Worm (Caenorhabditis elegans) whole organism, L2 larva: ENCODE data around the gene djr-1.2.

Source experiments
- C34F6.9 ChIP-seq: fragments of 150-350 bp; optimal IDR thresholded peaks from 2 replicates; lab custom pipeline; 2014; ENCODE audit warnings: missing biosample characterization, missing genetic modification characterization
- F13H6.1 ChIP-seq: sonication (generic microtip); optimal IDR thresholded peaks from 2 replicates; lab custom pipeline; 2016; ENCODE audit warnings: missing genetic modification characterization, missing compliant biosample characterization
- R02D3.7 ChIP-seq: fragments of 150-350 bp; optimal IDR thresholded peaks from 2 replicates; lab custom pipeline; 2014; ENCODE audit warnings: missing biosample characterization, missing genetic modification characterization
- ZK546.5 ChIP-seq: sonication (generic microtip); optimal IDR thresholded peaks from 2 replicates; lab custom pipeline; 2017; ENCODE audit warnings: missing biosample characterization, missing genetic modification characterization
- alr-1 ChIP-seq: fragments of 150-350 bp; optimal IDR thresholded peaks from 2 replicates; lab custom pipeline; 2014; ENCODE audit warnings: missing biosample characterization, missing genetic modification characterization
- ama-1 ChIP-seq: fragments of 150-350 bp; optimal IDR thresholded peaks from 2 replicates; lab custom pipeline; 2018; ENCODE audit warnings: inconsistent platforms
- blmp-1 ChIP-seq: sonication (generic microtip); optimal IDR thresholded peaks from 2 replicates; lab custom pipeline; 2017; ENCODE audit warnings: missing genetic modification characterization, mild to moderate bottlenecking, missing compliant biosample characterization, antibody characterized with exemption, moderate library complexity; ENCODE audit not compliant: insufficient read depth
- ceh-16 ChIP-seq: fragments of 150-350 bp; optimal IDR thresholded peaks from 2 replicates; lab custom pipeline; 2014; ENCODE audit warnings: missing biosample characterization, missing genetic modification characterization
- ceh-82 ChIP-seq: fragments of 150-350 bp; optimal IDR thresholded peaks from 2 replicates; lab custom pipeline; 2014; ENCODE audit warnings: missing biosample characterization, missing genetic modification characterization
- crh-2 ChIP-seq: sonication (generic microtip); optimal IDR thresholded peaks from 2 replicates; lab custom pipeline; 2017; ENCODE audit warnings: missing biosample characterization, missing genetic modification characterization
- dmd-4 ChIP-seq: sonication (generic microtip); optimal IDR thresholded peaks from 2 replicates; lab custom pipeline; 2017; ENCODE audit warnings: missing biosample characterization, missing genetic modification characterization
- egl-27 ChIP-seq: sonication (generic microtip); optimal IDR thresholded peaks from 3 replicates; lab custom pipeline; 2017; ENCODE audit warnings: missing biosample characterization, missing genetic modification reagents, missing genetic modification characterization
- elt-1 ChIP-seq: fragments of 150-350 bp; optimal IDR thresholded peaks from 2 replicates; lab custom pipeline; 2014; ENCODE audit warnings: missing biosample characterization, missing genetic modification characterization
- elt-3 ChIP-seq: sonication (generic microtip); optimal IDR thresholded peaks from 2 replicates; lab custom pipeline; 2017; ENCODE audit warnings: missing biosample characterization, missing genetic modification characterization
- fos-1 ChIP-seq: fragments of 150-350 bp; optimal IDR thresholded peaks from 2 replicates; lab custom pipeline; 2014; ENCODE audit warnings: missing biosample characterization, missing genetic modification characterization
- gmeb-1 ChIP-seq: fragments of 150-350 bp; optimal IDR thresholded peaks from 2 replicates; lab custom pipeline; 2014; ENCODE audit warnings: missing biosample characterization, missing genetic modification characterization
- lin-11 ChIP-seq: fragments of 150-350 bp; sonication (generic microtip); optimal IDR thresholded peaks from 2 replicates; lab custom pipeline; 2014; ENCODE audit warnings: missing biosample characterization, missing genetic modification characterization, inconsistent platforms, mixed read lengths
- lin-13 ChIP-seq: fragments of 150-350 bp; optimal IDR thresholded peaks from 2 replicates; lab custom pipeline; 2014; ENCODE audit warnings: missing biosample characterization, missing genetic modification reagents, missing genetic modification characterization
- lin-39 ChIP-seq: fragments of 150-350 bp; optimal IDR thresholded peaks from 2 replicates; lab custom pipeline; 2014; ENCODE audit warnings: missing biosample characterization, missing genetic modification reagents, missing genetic modification characterization
- mab-5 ChIP-seq: fragments of 150-350 bp; optimal IDR thresholded peaks from 2 replicates; lab custom pipeline; 2014; ENCODE audit warnings: missing biosample characterization, missing genetic modification characterization
- mbf-1 ChIP-seq: sonication (generic microtip); optimal IDR thresholded peaks from 2 replicates; lab custom pipeline; 2017; ENCODE audit warnings: missing biosample characterization, missing genetic modification characterization
- nhr-10 ChIP-seq: sonication (generic microtip); optimal IDR thresholded peaks from 2 replicates; lab custom pipeline; 2017; ENCODE audit warnings: missing biosample characterization, missing genetic modification characterization
- nhr-11 ChIP-seq: fragments of 150-350 bp; optimal IDR thresholded peaks from 2 replicates; lab custom pipeline; 2014; ENCODE audit warnings: missing biosample characterization, missing genetic modification characterization
- nhr-12 ChIP-seq: fragments of 150-350 bp; optimal IDR thresholded peaks from 2 replicates; lab custom pipeline; 2014; ENCODE audit warnings: missing biosample characterization, missing genetic modification characterization
- nhr-129 ChIP-seq: fragments of 150-350 bp; optimal IDR thresholded peaks from 2 replicates; lab custom pipeline; 2014; ENCODE audit warnings: missing biosample characterization, missing genetic modification characterization
- nhr-23 ChIP-seq: fragments of 150-350 bp; optimal IDR thresholded peaks from 2 replicates; lab custom pipeline; 2014; ENCODE audit warnings: missing biosample characterization, missing genetic modification reagents, missing genetic modification characterization
- nhr-237 ChIP-seq: fragments of 150-350 bp; optimal IDR thresholded peaks from 2 replicates; lab custom pipeline; 2014; ENCODE audit warnings: missing biosample characterization, missing genetic modification characterization
- nhr-25 ChIP-seq: fragments of 150-350 bp; sonication (generic microtip); optimal IDR thresholded peaks from 3 replicates; lab custom pipeline; 2014; ENCODE audit warnings: missing biosample characterization, missing genetic modification characterization
- nhr-6 ChIP-seq: fragments of 150-350 bp; optimal IDR thresholded peaks from 2 replicates; lab custom pipeline; 2014; ENCODE audit warnings: missing biosample characterization, missing genetic modification characterization
- nhr-77 ChIP-seq: fragments of 150-350 bp; optimal IDR thresholded peaks from 2 replicates; lab custom pipeline; 2014; ENCODE audit warnings: missing biosample characterization, missing genetic modification characterization
- skn-1 ChIP-seq: sonication (generic microtip); optimal IDR thresholded peaks from 2 replicates; lab custom pipeline; 2017; ENCODE audit warnings: missing biosample characterization, missing genetic modification characterization
- sma-3 ChIP-seq: sonication (generic microtip); optimal IDR thresholded peaks from 2 replicates; lab custom pipeline; 2016; ENCODE audit warnings: missing genetic modification reagents, missing genetic modification characterization, missing compliant biosample characterization
- sma-9 ChIP-seq, 2 experiments: fragments of 150-350 bp in 1 of 2; sonication (generic microtip) in 1 of 2; optimal IDR thresholded peaks; 2 replicates each; lab custom pipeline; 2014 to 2016; ENCODE audit warnings: missing genetic modification characterization in 2 of 2, mild to moderate bottlenecking in 1 of 2, missing biosample characterization in 1 of 2, missing compliant biosample characterization in 1 of 2, missing genetic modification reagents in 1 of 2, moderate library complexity in 1 of 2
- unc-39 ChIP-seq: fragments of 150-350 bp; optimal IDR thresholded peaks from 2 replicates; lab custom pipeline; 2014; ENCODE audit warnings: missing biosample characterization, missing genetic modification characterization
- unc-55 ChIP-seq: fragments of 150-350 bp; sonication (generic microtip); optimal IDR thresholded peaks from 3 replicates; lab custom pipeline; 2014; ENCODE audit warnings: missing biosample characterization, missing genetic modification reagents, missing genetic modification characterization
- unc-62 ChIP-seq: fragments of 150-350 bp; optimal IDR thresholded peaks from 2 replicates; lab custom pipeline; 2014; ENCODE audit warnings: missing biosample characterization, missing genetic modification reagents, missing genetic modification characterization
- zag-1 ChIP-seq: fragments of 150-350 bp; optimal IDR thresholded peaks from 2 replicates; lab custom pipeline; 2014; ENCODE audit warnings: missing biosample characterization, missing genetic modification characterization
- ztf-1 ChIP-seq: fragments of 200-800 bp; sonication (Bioruptor generic); conservative IDR thresholded peaks from 2 replicates; pipeline ENCODE4 v1.3.6; 2022; ENCODE audit warnings: missing genetic modification characterization, missing compliant biosample characterization
- ztf-11 ChIP-seq: sonication (generic microtip); optimal IDR thresholded peaks from 2 replicates; lab custom pipeline; 2017; ENCODE audit warnings: missing biosample characterization, missing genetic modification characterization
- ztf-4 ChIP-seq: fragments of 150-350 bp; optimal IDR thresholded peaks from 2 replicates; lab custom pipeline; 2014; ENCODE audit warnings: missing biosample characterization, missing genetic modification characterization

Gene djr-1.2

DNA sequence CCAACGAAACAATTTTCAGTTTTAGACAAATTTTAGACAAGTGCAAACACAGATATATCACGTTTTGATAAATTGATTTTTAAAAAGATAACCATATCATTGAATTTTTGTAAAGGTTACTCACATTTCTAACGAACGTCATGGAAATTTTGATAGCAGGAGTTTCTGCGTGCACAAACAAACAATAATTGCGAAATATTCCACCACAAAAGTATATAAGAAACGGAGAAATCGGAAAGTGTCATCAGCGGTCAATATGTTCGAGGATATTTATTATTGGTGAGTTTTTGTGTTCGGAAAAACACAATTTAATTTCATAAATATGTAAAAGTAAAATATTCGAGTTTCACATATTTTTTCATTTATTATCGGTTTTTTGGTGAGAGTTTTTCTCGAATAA, 20.6 kb downstream of the djr-1.2 start, which contains the start of gene C49G7.7:
Gene C49G7.7, plus strand, starts transcription at position 174 of the 400 bp plus-strand sequence.
- no peak for TF ChIP-seq elt-3
- no peak for TF ChIP-seq dmd-4 (tag; lab: Kevin White, UChicago)
- no peak for TF ChIP-seq blmp-1
- no peak for TF ChIP-seq lin-11 (tag; lab: Kevin White, UChicago)
- no peak for TF ChIP-seq egl-27 (tag; lab: Kevin White, UChicago)
- TF ChIP-seq sma-3 (GFP tag; lab: Kevin White, UChicago) = no peak
- TF ChIP-seq ZK546.5 = no peak
- no peak for TF ChIP-seq sma-9 (GFP tag; optimal IDR thresholded peaks at IDR 0.05; lab: Kevin White, UChicago)
- no peak for TF ChIP-seq sma-9 (tag; optimal IDR thresholded peaks at IDR 0.05; lab: Kevin White, UChicago)
- TF ChIP-seq unc-55 (GFP tag; lab: Kevin White, UChicago) = no peak
- TF ChIP-seq ztf-11 (tag; lab: Kevin White, UChicago) = no peak
- TF ChIP-seq nhr-237 = no peak
- TF ChIP-seq nhr-10 = no peak
- no peak for TF ChIP-seq C34F6.9 (tag; lab: Kevin White, UChicago)
- TF ChIP-seq ceh-82 (tag; lab: Kevin White, UChicago) = no peak
- no peak for TF ChIP-seq mab-5
- no peak for TF ChIP-seq nhr-6
- TF ChIP-seq unc-39 (tag; lab: Kevin White, UChicago) = no peak
- no peak for TF ChIP-seq R02D3.7

DNA sequence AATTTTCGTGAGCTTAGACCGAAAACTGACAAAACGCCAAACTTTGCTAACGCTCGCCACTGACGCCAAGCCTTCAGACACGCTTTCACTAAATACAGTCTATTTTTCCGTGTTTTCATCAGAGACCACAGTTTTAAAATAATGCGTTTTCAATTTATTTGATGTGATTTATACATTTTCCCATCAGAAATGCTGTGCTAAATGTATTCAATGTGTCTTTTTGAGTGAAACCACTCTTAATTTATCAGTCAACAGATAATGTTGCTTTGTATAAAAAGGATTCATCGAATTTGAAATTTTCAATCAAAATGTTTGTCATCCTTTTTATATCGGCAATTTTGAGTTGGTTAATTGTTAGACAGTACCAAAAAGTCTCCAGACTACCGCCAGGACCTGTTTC, 23.6 kb downstream of the djr-1.2 start, which contains the start of gene cyp-35A4:
Gene cyp-35A4, plus strand, starts transcription at position 301 of the 400 bp plus-strand sequence.
- no peak for TF ChIP-seq nhr-23 (tag; lab: Kevin White, UChicago)
- TF ChIP-seq ama-1 (lab: Kevin White, UChicago) = no peak
- no peak for TF ChIP-seq unc-62 (GFP tag; lab: Kevin White, UChicago)
- no peak for TF ChIP-seq F13H6.1 (tag; lab: Kevin White, UChicago)
- no peak for TF ChIP-seq R02D3.7
- no peak for TF ChIP-seq ztf-4 (tag; lab: Kevin White, UChicago)
- no peak for TF ChIP-seq mbf-1
- TF ChIP-seq nhr-237 = no peak
- TF ChIP-seq ceh-16 (tag; lab: Kevin White, UChicago) = no peak
- TF ChIP-seq nhr-10 = no peak
- TF ChIP-seq nhr-25 (tag; lab: Kevin White, UChicago) = no peak
- no peak for TF ChIP-seq dmd-4 (tag; lab: Kevin White, UChicago)
- TF ChIP-seq ztf-1 (GFP tag; lab: Robert Waterston, UW) = no peak
- TF ChIP-seq, all 48 proteins: peak for 0

DNA sequence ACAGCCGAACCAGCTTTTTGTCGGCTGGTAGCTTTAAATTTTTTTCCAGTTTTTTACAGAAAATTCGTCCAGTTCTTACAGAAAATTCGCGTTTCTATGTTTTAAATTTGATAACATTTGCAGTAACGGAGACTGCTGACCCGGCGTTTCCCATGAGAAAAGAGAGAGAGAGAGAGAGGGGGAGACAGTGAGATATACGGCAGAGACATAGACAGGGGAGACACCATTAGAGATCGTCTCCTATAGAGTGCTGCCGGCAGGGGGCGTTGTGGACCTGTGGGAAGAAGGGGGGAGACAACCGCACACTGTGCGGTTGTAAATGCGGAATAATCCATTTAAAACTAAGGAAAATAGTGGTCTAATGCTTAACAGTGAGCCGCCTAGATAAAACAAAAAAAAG, 25.3 kb downstream of the djr-1.2 start:
- TF ChIP-seq sma-9 (GFP tag; optimal IDR thresholded peaks at IDR 0.05; lab: Kevin White, UChicago) (peak; percentile 20), sma-9 (tag; optimal IDR thresholded peaks at IDR 0.05; lab: Kevin White, UChicago) (no peak), fos-1 (peak; percentile 7), nhr-129 (peak; percentile 23), gmeb-1 (tag; lab: Kevin White, UChicago) (no peak)

DNA sequence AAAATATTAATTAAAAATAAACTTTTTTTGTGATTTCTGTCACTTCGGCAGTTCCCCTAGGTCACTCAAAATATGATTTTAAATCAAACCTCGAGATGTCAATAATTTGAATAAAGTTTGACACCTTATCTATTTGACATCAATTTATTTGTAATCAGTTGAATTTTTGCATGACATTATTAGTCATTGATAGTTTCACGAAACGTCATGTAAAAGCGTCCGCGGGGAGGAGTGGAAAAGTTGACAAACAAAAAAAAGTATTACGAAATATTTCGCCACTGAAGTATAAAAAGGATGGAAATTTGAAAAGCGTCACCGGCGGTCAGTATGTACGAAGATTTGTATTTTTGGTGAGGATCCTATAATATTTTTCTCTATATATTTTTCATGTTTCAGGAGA, 30.1 kb downstream of the djr-1.2 start, which contains the start of gene K09D9.1:
Gene K09D9.1, plus strand, starts transcription at position 271 of the 400 bp plus-strand sequence.
- TF ChIP-seq R02D3.7 = no peak
- TF ChIP-seq nhr-11 (tag; lab: Kevin White, UChicago) = no peak
- no peak for TF ChIP-seq nhr-77
- peak; percentile 59 for TF ChIP-seq sma-9 (GFP tag; optimal IDR thresholded peaks at IDR 0.05; lab: Kevin White, UChicago)
- TF ChIP-seq sma-9 (tag; optimal IDR thresholded peaks at IDR 0.05; lab: Kevin White, UChicago) = no peak
- no peak for TF ChIP-seq ztf-11 (tag; lab: Kevin White, UChicago)
- peak; percentile 67 for TF ChIP-seq skn-1 (tag; lab: Kevin White, UChicago)
- TF ChIP-seq crh-2 = peak; percentile 34
- TF ChIP-seq fos-1 = peak; percentile 97
- no peak for TF ChIP-seq lin-39 (tag; lab: Kevin White, UChicago)
- TF ChIP-seq alr-1 (tag; lab: Kevin White, UChicago) = no peak
- peak; percentile 46 for TF ChIP-seq gmeb-1 (tag; lab: Kevin White, UChicago)
- TF ChIP-seq nhr-129 = peak; percentile 86

DNA sequence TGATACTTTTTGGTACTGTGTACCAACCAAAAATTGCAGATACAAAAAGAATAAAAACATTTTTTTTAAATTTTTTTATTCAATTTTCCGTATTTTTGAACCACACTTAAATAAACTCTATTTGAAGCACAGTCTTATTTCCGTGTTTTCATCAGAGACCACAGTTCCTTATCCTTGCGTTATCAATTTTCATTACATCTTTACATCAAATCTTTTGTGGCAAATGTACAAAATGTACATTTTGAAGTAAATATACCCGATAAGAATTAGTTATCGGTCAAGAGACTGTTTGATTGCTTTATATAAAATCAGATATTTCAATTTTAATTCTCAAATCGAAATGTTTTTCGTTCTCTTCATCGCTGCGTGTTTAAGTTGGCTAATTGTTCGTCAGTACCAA, 32.6 kb downstream of the djr-1.2 start, which contains the start of gene cyp-35A3:
Gene cyp-35A3, plus strand, starts transcription at position 301 of the 400 bp plus-strand sequence.
- TF ChIP-seq unc-55 (GFP tag; lab: Kevin White, UChicago) (no peak), lin-13 (GFP tag; lab: Kevin White, UChicago) (no peak), gmeb-1 (tag; lab: Kevin White, UChicago) (no peak), nhr-12 (tag; lab: Kevin White, UChicago) (no peak), elt-1 (no peak), ceh-82 (tag; lab: Kevin White, UChicago) (no peak), lin-11 (tag; lab: Kevin White, UChicago) (no peak), zag-1 (tag; lab: Kevin White, UChicago) (no peak), nhr-77 (no peak), nhr-129 (no peak), lin-39 (tag; lab: Kevin White, UChicago) (no peak)
